Fruit fly (Drosophila melanogaster): ENCODE measurements around the gene tacc.

tacc gene

dm6 chr3R:4775371-4775770, 26.5 kb upstream of the tacc start (continued):
- TF ChIP-seq HLH54F (GFP tag; optimal IDR thresholded peaks at IDR 0.05) (peak; percentile 15), CG12391 (tag; optimal IDR thresholded peaks at IDR 0.05) (peak; percentile 71), CG13287 (GFP tag; IDR thresholded peaks at IDR 0.05; ENCODE audit: partially characterized antibody) (no peak), CG32532 (GFP tag; IDR thresholded peaks at IDR 0.05) (peak; percentile 59), CG4617 (GFP tag; optimal IDR thresholded peaks at IDR 0.05; ENCODE audit: borderline replicate concordance) (peak; percentile 79), CG6254 (GFP tag; optimal IDR thresholded peaks at IDR 0.05) (no peak), Ada2b (GFP tag; IDR thresholded peaks at IDR 0.05) (peak; percentile 13; the same call in 1 of the 2 replicates), CG8944 (GFP tag; optimal IDR thresholded peaks at IDR 0.05) (peak; percentile 17), fd3F (GFP tag; optimal IDR thresholded peaks at IDR 0.05) (peak; percentile 28), danr (GFP tag; IDR thresholded peaks at IDR 0.05) (no peak), jumu (GFP tag; optimal IDR thresholded peaks at IDR 0.05) (peak; percentile 15), CG2889 (GFP tag; IDR thresholded peaks at IDR 0.05) (no peak), prd (optimal IDR thresholded peaks at IDR 0.05) (no peak), prd (GFP tag; IDR thresholded peaks at IDR 0.05) (peak; percentile 51; the same call in 2 of the 3 replicates), CG4404 (GFP tag; IDR thresholded peaks at IDR 0.05) (no peak), HLH3B (GFP tag; IDR thresholded peaks at IDR 0.05) (no peak), Meics (GFP tag; optimal IDR thresholded peaks at IDR 0.05) (peak; percentile 53), eyg (GFP tag; optimal IDR thresholded peaks at IDR 0.05) (no peak), CG12155 (GFP tag; optimal IDR thresholded peaks at IDR 0.05) (peak; percentile 16), Hmx (GFP tag; optimal IDR thresholded peaks at IDR 0.05) (no peak), kah (GFP tag; optimal IDR thresholded peaks at IDR 0.05) (no peak), Dll (GFP tag; IDR thresholded peaks at IDR 0.05; ENCODE audit: partially characterized antibody) (no peak), CG43689 (GFP tag; IDR thresholded peaks at IDR 0.05) (no peak), CG10565 (GFP tag; optimal IDR thresholded peaks at IDR 0.05) (no peak), TFAM (GFP tag; optimal IDR thresholded peaks at IDR 0.05) (no peak), hb (GFP tag; IDR thresholded peaks at IDR 0.05; ENCODE audit: partially characterized antibody) (no peak), scrt (GFP tag; optimal IDR thresholded peaks at IDR 0.05) (no peak), CG1602 (GFP tag; optimal IDR thresholded peaks at IDR 0.05) (peak; percentile 14), Six4 (GFP tag; optimal IDR thresholded peaks at IDR 0.05) (no peak), mirr (GFP tag; optimal IDR thresholded peaks at IDR 0.05) (no peak), tin (GFP tag; optimal IDR thresholded peaks at IDR 0.05) (peak; percentile 27), Aef1 (GFP tag; IDR thresholded peaks at IDR 0.05) (no peak), Dip2 (GFP tag; IDR thresholded peaks at IDR 0.05) (no peak), tup (GFP tag; optimal IDR thresholded peaks at IDR 0.05) (no peak), CG6654 (GFP tag; optimal IDR thresholded peaks at IDR 0.05) (no peak), Elba2 (GFP tag; optimal IDR thresholded peaks at IDR 0.05) (peak; percentile 13), CG11398 (GFP tag; optimal IDR thresholded peaks at IDR 0.05) (no peak), amos (GFP tag; IDR thresholded peaks at IDR 0.05; ENCODE audit: partially characterized antibody) (0 out of 2 replicates have a peak, but pooled peaks have one; percentile 25), CG11504 (tag; optimal IDR thresholded peaks at IDR 0.05) (no peak), CG7745 (tag; optimal IDR thresholded peaks at IDR 0.05) (no peak), nau (GFP tag; optimal IDR thresholded peaks at IDR 0.05) (no peak), CG15269 (tag; optimal IDR thresholded peaks at IDR 0.05) (no peak), CG7372 (GFP tag; IDR thresholded peaks at IDR 0.05) (no peak), ap (GFP tag; IDR thresholded peaks at IDR 0.05) (no peak), ems (GFP tag; optimal IDR thresholded peaks at IDR 0.05) (no peak), Jarid2 (GFP tag; optimal IDR thresholded peaks at IDR 0.05) (no peak), caup (GFP tag; optimal IDR thresholded peaks at IDR 0.05; ENCODE audit: severe bottlenecking) (no peak), wdn (GFP tag; IDR thresholded peaks at IDR 0.05) (no peak), pnt (GFP tag; optimal IDR thresholded peaks at IDR 0.05) (peak; percentile 1), CG30403 (GFP tag; optimal IDR thresholded peaks at IDR 0.05) (peak; percentile 51), CG14441 (GFP tag; IDR thresholded peaks at IDR 0.05) (peak; percentile 19; the same call in 1 of the 2 replicates)

All from whole organism, embryonic.